Fruit fly (Drosophila melanogaster): Measurements from ENCODE around the gene CG4686.
A peak's percentile ranks its signal among the peaks of the same experiment; 100 is the strongest.

CG4686 gene

dm6 chr3R:19826355-19826754 is 37.9 kb upstream of the CG4686 start:
- TF ChIP-seq CG9948 (tag; optimal IDR thresholded peaks at IDR 0.05) = no peak
- TF ChIP-seq fd96Ca (GFP tag; IDR thresholded peaks at IDR 0.05) = no peak
- no peak for TF ChIP-seq Pif1B (GFP tag; optimal IDR thresholded peaks at IDR 0.05)
- no peak for TF ChIP-seq CG10348 (GFP tag; IDR thresholded peaks at IDR 0.05)
- TF ChIP-seq D1 (tag; optimal IDR thresholded peaks at IDR 0.05) = no peak
- TF ChIP-seq CG14655 (GFP tag; optimal IDR thresholded peaks at IDR 0.05) = no peak
- no peak for TF ChIP-seq CG15710 (tag; optimal IDR thresholded peaks at IDR 0.05)
- TF ChIP-seq gl (tag; optimal IDR thresholded peaks at IDR 0.05) = no peak
- no peak for TF ChIP-seq CG12605 (GFP tag; IDR thresholded peaks at IDR 0.05)
- no peak for TF ChIP-seq CG8301 (tag; optimal IDR thresholded peaks at IDR 0.05)

DNA sequence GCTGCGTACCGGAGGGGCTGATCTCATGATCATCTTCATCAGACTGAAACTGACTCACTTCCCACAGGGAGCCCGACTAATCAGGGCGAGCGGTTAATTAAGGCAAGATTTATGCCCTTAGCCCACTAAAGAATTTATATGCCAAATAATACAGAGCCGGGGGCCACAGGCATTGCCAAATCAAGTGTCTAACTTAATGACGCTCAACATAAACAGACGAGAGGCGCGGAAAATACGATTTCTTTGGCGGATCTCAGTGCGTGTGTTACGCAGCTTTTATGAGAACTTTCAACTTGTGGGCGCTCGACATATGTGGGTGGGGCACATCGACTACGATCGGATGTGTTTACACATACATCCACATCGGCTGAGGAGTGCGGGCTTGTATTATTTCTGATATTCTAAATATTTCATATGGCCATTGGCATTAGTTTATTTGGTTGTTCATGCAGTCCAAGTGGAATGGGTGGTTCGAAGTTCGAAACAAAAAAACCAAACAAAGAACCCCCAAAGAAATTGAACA is 37.4 kb upstream of the CG4686 start:
- no peak for TF ChIP-seq CG17806 (tag; optimal IDR thresholded peaks at IDR 0.05)
- TF ChIP-seq CG8301 (tag; optimal IDR thresholded peaks at IDR 0.05) = no peak
- no peak for TF ChIP-seq Pif1A (GFP tag; optimal IDR thresholded peaks at IDR 0.05)
- no peak for TF ChIP-seq D1 (tag; optimal IDR thresholded peaks at IDR 0.05)
- no peak for TF ChIP-seq fd96Ca (GFP tag; IDR thresholded peaks at IDR 0.05)
- TF ChIP-seq gl (tag; optimal IDR thresholded peaks at IDR 0.05) = no peak
- TF ChIP-seq CG13204 (GFP tag; optimal IDR thresholded peaks at IDR 0.05) = no peak
- TF ChIP-seq CG12605 (GFP tag; IDR thresholded peaks at IDR 0.05) = no peak
- TF ChIP-seq CG34367 (tag; optimal IDR thresholded peaks at IDR 0.05) = no peak
- TF ChIP-seq rn (GFP tag; IDR thresholded peaks at IDR 0.05) = no peak
- TF ChIP-seq CG15710 (tag; optimal IDR thresholded peaks at IDR 0.05) = no peak
- TF ChIP-seq EcR (GFP tag; optimal IDR thresholded peaks at IDR 0.05) = no peak
- TF ChIP-seq CG14655 (GFP tag; optimal IDR thresholded peaks at IDR 0.05) = no peak
- no peak for TF ChIP-seq CG10348 (GFP tag; IDR thresholded peaks at IDR 0.05)
- no peak for TF ChIP-seq Pif1B (GFP tag; optimal IDR thresholded peaks at IDR 0.05)
- no peak for TF ChIP-seq CG9948 (tag; optimal IDR thresholded peaks at IDR 0.05)
- no peak for TF ChIP-seq CG4496 (GFP tag; IDR thresholded peaks at IDR 0.05)
- no peak for TF ChIP-seq Snoo (tag; optimal IDR thresholded peaks at IDR 0.05)

- TF ChIP-seq CG34367 (tag; optimal IDR thresholded peaks at IDR 0.05) (no peak), CG14655 (GFP tag; optimal IDR thresholded peaks at IDR 0.05) (no peak), CG9948 (tag; optimal IDR thresholded peaks at IDR 0.05) (no peak), fd96Ca (GFP tag; IDR thresholded peaks at IDR 0.05) (no peak), CG17806 (tag; optimal IDR thresholded peaks at IDR 0.05) (no peak), Pif1B (GFP tag; optimal IDR thresholded peaks at IDR 0.05) (no peak)
Observed at dm6 chr3R:19830973-19831372, 33.3 kb upstream of the CG4686 start.

DNA sequence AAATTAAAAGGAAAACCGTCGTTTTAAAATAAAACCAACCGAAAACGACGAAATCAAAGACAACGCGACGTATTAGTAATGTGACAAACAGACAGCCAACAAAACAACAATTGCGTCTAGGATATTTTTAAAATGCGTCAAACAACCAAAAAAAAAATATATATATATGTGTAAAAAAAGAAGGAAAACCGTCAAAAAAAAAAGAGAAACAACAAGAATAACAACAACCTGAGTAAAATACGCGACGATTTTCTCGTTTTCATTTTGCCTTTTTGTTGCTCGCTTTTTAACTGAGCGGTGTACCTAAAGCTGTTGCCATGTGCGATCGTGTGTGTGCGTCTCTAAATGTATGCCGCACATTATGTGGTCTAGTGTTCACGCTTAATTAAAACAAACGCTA is 30.8 kb upstream of the CG4686 start:
- TF ChIP-seq CG17806 (tag; optimal IDR thresholded peaks at IDR 0.05) (no peak), CG8301 (tag; optimal IDR thresholded peaks at IDR 0.05) (no peak), Pif1A (GFP tag; optimal IDR thresholded peaks at IDR 0.05) (no peak), CG34367 (tag; optimal IDR thresholded peaks at IDR 0.05) (no peak), CG9948 (tag; optimal IDR thresholded peaks at IDR 0.05) (no peak), CG8159 (tag; optimal IDR thresholded peaks at IDR 0.05) (no peak), gl (tag; optimal IDR thresholded peaks at IDR 0.05) (no peak), CG14655 (GFP tag; optimal IDR thresholded peaks at IDR 0.05) (peak; percentile 34), EcR (GFP tag; optimal IDR thresholded peaks at IDR 0.05) (no peak), CG4496 (GFP tag; IDR thresholded peaks at IDR 0.05) (peak; percentile 79), fd96Ca (GFP tag; IDR thresholded peaks at IDR 0.05) (peak; percentile 45; the same call in 1 of the 3 replicates), CG12605 (GFP tag; IDR thresholded peaks at IDR 0.05) (peak; percentile 42; the same call in 1 of the 2 replicates), CG15710 (tag; optimal IDR thresholded peaks at IDR 0.05) (no peak), rn (GFP tag; IDR thresholded peaks at IDR 0.05) (no peak), Ets98B (GFP tag; IDR thresholded peaks at IDR 0.05) (peak; percentile 65; the same call in 1 of the 2 replicates), CG32121 (GFP tag; IDR thresholded peaks at IDR 0.05) (peak; percentile 85), D1 (tag; optimal IDR thresholded peaks at IDR 0.05) (no peak), Pif1B (GFP tag; optimal IDR thresholded peaks at IDR 0.05) (no peak), CG13204 (GFP tag; optimal IDR thresholded peaks at IDR 0.05) (no peak), CG10348 (GFP tag; IDR thresholded peaks at IDR 0.05) (no peak), Snoo (tag; optimal IDR thresholded peaks at IDR 0.05) (no peak)

DNA sequence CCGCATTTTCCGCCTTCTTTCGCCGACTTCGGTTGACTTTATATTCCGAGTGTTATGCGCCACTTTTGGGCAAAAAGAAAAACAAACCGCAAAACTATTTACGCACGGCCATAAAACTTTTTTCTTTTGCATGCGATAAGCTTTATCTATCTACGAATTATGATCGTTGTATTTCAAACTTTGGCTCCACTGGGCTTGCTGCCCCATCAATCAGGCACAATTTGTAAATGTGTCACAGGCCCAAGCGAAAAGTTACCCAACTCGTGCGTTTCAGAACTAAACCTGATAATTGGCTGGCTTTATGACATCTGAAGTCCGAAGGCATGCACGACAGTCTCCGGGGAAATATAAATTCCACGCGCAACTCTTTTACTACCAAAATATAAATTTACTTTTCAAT is 30.3 kb upstream of the CG4686 start:
- TF ChIP-seq Ets98B (GFP tag; IDR thresholded peaks at IDR 0.05) = no peak
- TF ChIP-seq Snoo (tag; optimal IDR thresholded peaks at IDR 0.05) = no peak

dm6 chr3R:19834982-19835381 is 29.3 kb upstream of the CG4686 start:
- TF ChIP-seq Ets98B (GFP tag; IDR thresholded peaks at IDR 0.05) (no peak), CG8159 (tag; optimal IDR thresholded peaks at IDR 0.05) (no peak), CG32121 (GFP tag; IDR thresholded peaks at IDR 0.05) (no peak), CG9948 (tag; optimal IDR thresholded peaks at IDR 0.05) (no peak), fd96Ca (GFP tag; IDR thresholded peaks at IDR 0.05) (no peak), Pif1B (GFP tag; optimal IDR thresholded peaks at IDR 0.05) (no peak), CG10348 (GFP tag; IDR thresholded peaks at IDR 0.05) (no peak), CG12605 (GFP tag; IDR thresholded peaks at IDR 0.05) (no peak), EcR (GFP tag; optimal IDR thresholded peaks at IDR 0.05) (no peak), CG17806 (tag; optimal IDR thresholded peaks at IDR 0.05) (no peak), Snoo (tag; optimal IDR thresholded peaks at IDR 0.05) (no peak), CG13204 (GFP tag; optimal IDR thresholded peaks at IDR 0.05) (no peak), rn (GFP tag; IDR thresholded peaks at IDR 0.05) (no peak)

DNA sequence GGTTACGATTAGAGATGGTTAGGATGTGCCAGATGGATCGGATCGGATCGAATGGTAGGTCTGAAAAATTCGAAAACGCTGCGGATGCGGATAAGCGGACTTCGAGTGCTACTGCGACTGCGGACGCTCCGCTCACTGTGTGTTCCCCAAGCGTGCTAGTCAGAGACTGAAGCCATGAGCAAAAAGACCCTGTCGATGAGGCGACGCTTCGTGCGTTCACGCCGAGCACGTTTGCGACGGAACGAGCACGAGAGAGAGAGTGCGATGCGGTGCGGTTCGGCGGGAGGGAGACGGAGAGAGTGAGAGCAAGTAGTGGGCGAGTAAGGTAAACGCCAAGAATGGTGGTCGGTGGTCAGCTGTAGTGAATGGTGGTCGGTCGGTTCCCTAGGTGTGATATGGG is 27.6 kb upstream of the CG4686 start, which contains the start of gene bnl:
Gene bnl, minus strand, starts transcription at position 131 of the 400 bp plus-strand sequence.
- TF ChIP-seq Pif1A (GFP tag; optimal IDR thresholded peaks at IDR 0.05) = peak; percentile 56
- TF ChIP-seq Snoo (tag; optimal IDR thresholded peaks at IDR 0.05) = peak; percentile 13
- TF ChIP-seq gl (tag; optimal IDR thresholded peaks at IDR 0.05) = no peak
- peak; percentile 84 for TF ChIP-seq CG4496 (GFP tag; IDR thresholded peaks at IDR 0.05)
- no peak for TF ChIP-seq CG17806 (tag; optimal IDR thresholded peaks at IDR 0.05)
- peak; percentile 18 for TF ChIP-seq CG34367 (tag; optimal IDR thresholded peaks at IDR 0.05)
- no peak for TF ChIP-seq D1 (tag; optimal IDR thresholded peaks at IDR 0.05)
- no peak for TF ChIP-seq CG9948 (tag; optimal IDR thresholded peaks at IDR 0.05)
- TF ChIP-seq Pif1B (GFP tag; optimal IDR thresholded peaks at IDR 0.05) = peak; percentile 67
- TF ChIP-seq CG13204 (GFP tag; optimal IDR thresholded peaks at IDR 0.05) = no peak
- TF ChIP-seq CG14655 (GFP tag; optimal IDR thresholded peaks at IDR 0.05) = peak; percentile 36
- no peak for TF ChIP-seq EcR (GFP tag; optimal IDR thresholded peaks at IDR 0.05)
- peak; percentile 75 for TF ChIP-seq CG32121 (GFP tag; IDR thresholded peaks at IDR 0.05)
- peak; percentile 75 for TF ChIP-seq Ets98B (GFP tag; IDR thresholded peaks at IDR 0.05)
- no peak for TF ChIP-seq CG8159 (tag; optimal IDR thresholded peaks at IDR 0.05)
- TF ChIP-seq CG10348 (GFP tag; IDR thresholded peaks at IDR 0.05) = no peak
- no peak; the same call in 2 of the 3 replicates for TF ChIP-seq fd96Ca (GFP tag; IDR thresholded peaks at IDR 0.05)
- TF ChIP-seq rn (GFP tag; IDR thresholded peaks at IDR 0.05) = no peak
- TF ChIP-seq CG8301 (tag; optimal IDR thresholded peaks at IDR 0.05) = peak; percentile 28
- TF ChIP-seq CG12605 (GFP tag; IDR thresholded peaks at IDR 0.05) = peak; percentile 80
- TF ChIP-seq CG15710 (tag; optimal IDR thresholded peaks at IDR 0.05) = no peak
